Worm (Caenorhabditis elegans) whole organism, mixed stage, embryonic: ENCODE data around the gene pqn-62.

Source experiments
- M03D4.4 ChIP-seq: sonication (generic microtip); optimal IDR thresholded peaks from 2 replicates; lab custom pipeline; 2017; ENCODE audit warnings: mild to moderate bottlenecking, missing genetic modification characterization, missing compliant biosample characterization
- bed-3 ChIP-seq: fragments of 200-800 bp; sonication (Bioruptor generic); optimal IDR thresholded peaks from 3 replicates; lab custom pipeline; 2018; ENCODE audit warnings: mild to moderate bottlenecking, missing genetic modification characterization, moderate library complexity, missing compliant biosample characterization
- ceh-43 ChIP-seq: fragments of 200-800 bp; sonication (Bioruptor generic); optimal IDR thresholded peaks from 2 replicates; lab custom pipeline; 2018; ENCODE audit warnings: mild to moderate bottlenecking, missing genetic modification characterization, moderate library complexity, missing compliant biosample characterization
- ces-1 ChIP-seq: fragments of 150-350 bp; optimal IDR thresholded peaks from 2 replicates; lab custom pipeline; 2014; ENCODE audit warnings: missing biosample characterization, missing genetic modification reagents, missing genetic modification characterization
- flh-1 ChIP-seq: fragments of 200-800 bp; sonication (Bioruptor generic); optimal IDR thresholded peaks from 2 replicates; lab custom pipeline; 2018; ENCODE audit warnings: mild to moderate bottlenecking, missing genetic modification characterization, moderate library complexity, missing compliant biosample characterization
- ham-2 ChIP-seq: fragments of 200-800 bp; sonication (Bioruptor generic); optimal IDR thresholded peaks from 2 replicates; lab custom pipeline; 2018; ENCODE audit warnings: mild to moderate bottlenecking, missing genetic modification characterization, missing compliant biosample characterization
- hlh-1 ChIP-seq: fragments of 150-350 bp; optimal IDR thresholded peaks from 2 replicates; lab custom pipeline; 2014; ENCODE audit warnings: missing biosample characterization, missing genetic modification reagents, missing genetic modification characterization
- lin-13 ChIP-seq: fragments of 150-350 bp; optimal IDR thresholded peaks from 2 replicates; lab custom pipeline; 2014; ENCODE audit warnings: missing biosample characterization, missing genetic modification characterization
- lin-32 ChIP-seq: fragments of 200-800 bp; sonication (Bioruptor generic); optimal IDR thresholded peaks from 2 replicates; lab custom pipeline; 2018; ENCODE audit warnings: mild to moderate bottlenecking, missing genetic modification characterization, missing compliant biosample characterization
- lsy-2 ChIP-seq: fragments of 150-350 bp; optimal IDR thresholded peaks from 2 replicates; lab custom pipeline; 2014; ENCODE audit warnings: missing biosample characterization, missing genetic modification characterization
- mab-5 ChIP-seq: fragments of 150-350 bp; optimal IDR thresholded peaks from 2 replicates; lab custom pipeline; 2014; ENCODE audit warnings: missing biosample characterization, missing genetic modification characterization
- mep-1 ChIP-seq: fragments of 150-350 bp; optimal IDR thresholded peaks from 2 replicates; lab custom pipeline; 2017; ENCODE audit warnings: missing biosample characterization, missing genetic modification reagents, missing genetic modification characterization, inconsistent platforms
- mls-2 ChIP-seq: sonication (generic microtip); optimal IDR thresholded peaks from 2 replicates; lab custom pipeline; 2016; ENCODE audit warnings: mild to moderate bottlenecking, missing genetic modification characterization, moderate library complexity, missing compliant biosample characterization
- nhr-12 ChIP-seq: fragments of 150-350 bp; optimal IDR thresholded peaks from 2 replicates; lab custom pipeline; 2014; ENCODE audit warnings: missing biosample characterization, missing genetic modification characterization
- nhr-2 ChIP-seq: fragments of 150-350 bp; optimal IDR thresholded peaks from 2 replicates; lab custom pipeline; 2014; ENCODE audit warnings: missing biosample characterization, missing genetic modification characterization
- nhr-237 ChIP-seq: fragments of 150-350 bp; optimal IDR thresholded peaks from 2 replicates; lab custom pipeline; 2014; ENCODE audit warnings: missing biosample characterization, missing genetic modification characterization
- nhr-76 ChIP-seq: sonication (generic microtip); optimal IDR thresholded peaks from 2 replicates; lab custom pipeline; 2017; ENCODE audit warnings: missing biosample characterization, missing genetic modification characterization
- pha-4 ChIP-seq: fragments of 150-350 bp; optimal IDR thresholded peaks from 2 replicates; lab custom pipeline; 2018; ENCODE audit warnings: missing biosample characterization, missing genetic modification reagents, missing genetic modification characterization
- sem-2 ChIP-seq: fragments of 200-800 bp; sonication (Bioruptor generic); optimal IDR thresholded peaks from 2 replicates; lab custom pipeline; 2018; ENCODE audit warnings: mild to moderate bottlenecking, missing genetic modification characterization, missing compliant biosample characterization
- sptf-1 ChIP-seq: sonication (generic microtip); optimal IDR thresholded peaks from 2 replicates; lab custom pipeline; 2017; ENCODE audit warnings: mild to moderate bottlenecking, missing genetic modification characterization, moderate library complexity, missing compliant biosample characterization
- unc-120 ChIP-seq: sonication (generic microtip); optimal IDR thresholded peaks from 2 replicates; lab custom pipeline; 2017; ENCODE audit warnings: missing genetic modification characterization, missing compliant biosample characterization; ENCODE audit not compliant: poor library complexity, severe bottlenecking
- unc-39 ChIP-seq: fragments of 150-350 bp; optimal IDR thresholded peaks from 2 replicates; lab custom pipeline; 2014; ENCODE audit warnings: missing biosample characterization, missing genetic modification characterization
- unc-62 ChIP-seq: fragments of 150-350 bp; optimal IDR thresholded peaks from 2 replicates; lab custom pipeline; 2014; ENCODE audit warnings: missing biosample characterization, missing genetic modification reagents, missing genetic modification characterization
- zip-8 ChIP-seq: fragments of 150-350 bp; optimal IDR thresholded peaks from 2 replicates; lab custom pipeline; 2014; ENCODE audit warnings: missing biosample characterization, missing genetic modification characterization
- ztf-11 ChIP-seq: fragments of 150-350 bp; optimal IDR thresholded peaks from 2 replicates; lab custom pipeline; 2014; ENCODE audit warnings: missing biosample characterization, missing genetic modification characterization

The pqn-62 gene

DNA sequence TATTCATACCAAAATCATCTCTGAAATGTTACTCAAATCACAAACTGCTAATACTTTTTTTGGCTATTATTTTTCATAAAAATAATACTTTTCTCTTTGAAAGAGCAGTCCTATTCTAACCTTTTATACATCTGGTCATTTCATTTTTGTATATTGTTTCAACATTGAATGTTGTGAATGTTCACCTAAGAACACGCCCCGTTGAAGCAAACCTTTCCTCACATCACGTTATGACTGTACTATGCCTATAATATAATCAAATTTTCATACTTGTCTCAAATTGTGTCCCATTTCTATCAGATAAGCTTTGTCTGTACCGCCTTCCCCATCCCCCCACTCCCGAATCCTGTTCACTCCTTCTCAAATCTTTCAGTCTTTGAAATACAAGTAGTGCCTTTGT, 22.4 kb downstream of the pqn-62 start:
- no peak for TF ChIP-seq nhr-237 (tag; lab: Kevin White, UChicago)
- TF ChIP-seq, all 35 proteins: peak for 0

DNA sequence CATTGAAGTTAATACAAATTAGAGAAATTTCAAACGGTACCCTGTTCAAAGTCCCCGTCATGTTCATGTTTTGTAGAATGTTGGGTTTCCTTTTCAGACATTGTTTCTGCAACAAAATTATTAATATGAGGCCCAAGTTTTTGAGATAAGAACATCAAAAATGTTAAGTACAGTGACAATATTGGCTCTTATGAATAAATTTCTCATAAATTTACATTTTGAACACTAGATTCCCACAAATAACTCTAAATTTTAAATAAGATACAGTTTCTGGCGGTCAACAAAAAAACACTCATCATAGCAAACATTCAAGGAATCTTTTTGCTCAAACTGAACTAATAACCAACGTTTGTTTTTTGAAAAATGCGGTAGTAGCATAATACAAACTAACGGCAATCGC, 30.4 kb downstream of the pqn-62 start, which contains the start of gene H28G03.3:
Gene H28G03.3, minus strand, starts transcription at position 101 of the 400 bp plus-strand sequence.
- no peak for TF ChIP-seq zip-8 (tag; lab: Kevin White, UChicago)
- TF ChIP-seq nhr-2 (tag; lab: Kevin White, UChicago), result no peak
- no peak for TF ChIP-seq mab-5 (tag; lab: Kevin White, UChicago)
- TF ChIP-seq nhr-76, result no peak
- TF ChIP-seq M03D4.4 (tag; lab: Kevin White, UChicago), result no peak
- no peak for TF ChIP-seq mep-1 (tag; lab: Kevin White, UChicago)
- TF ChIP-seq sptf-1 (tag; lab: Kevin White, UChicago), result no peak
- no peak for TF ChIP-seq ztf-11 (tag; lab: Kevin White, UChicago)
- TF ChIP-seq lin-13 (tag; lab: Kevin White, UChicago), result no peak
- TF ChIP-seq unc-62 (GFP tag; lab: Kevin White, UChicago), result no peak
- no peak for TF ChIP-seq ham-2 (GFP tag; lab: Kevin White, UChicago)
- TF ChIP-seq ceh-43 (GFP tag; lab: Kevin White, UChicago), result no peak
- TF ChIP-seq unc-120 (tag; lab: Kevin White, UChicago), result no peak
- TF ChIP-seq bed-3 (GFP tag; lab: Kevin White, UChicago), result no peak
- no peak for TF ChIP-seq mls-2 (tag; lab: Kevin White, UChicago)
- TF ChIP-seq nhr-12 (tag; lab: Kevin White, UChicago), result no peak
- no peak for TF ChIP-seq lin-32 (GFP tag; lab: Kevin White, UChicago)
- no peak for TF ChIP-seq pha-4

ce11 chrX:5238246-5238645, 42.3 kb downstream of the pqn-62 start:
- TF ChIP-seq mls-2 (tag; lab: Kevin White, UChicago) (no peak), lin-32 (GFP tag; lab: Kevin White, UChicago) (no peak), M03D4.4 (tag; lab: Kevin White, UChicago) (no peak), lin-13 (tag; lab: Kevin White, UChicago) (no peak), unc-39 (tag; lab: Kevin White, UChicago) (no peak), hlh-1 (tag; lab: Kevin White, UChicago) (no peak)

ce11 chrX:5243382-5243979, 47.6 kb downstream of the pqn-62 start, which contains the start of gene mtm-5:
mtm-5 (minus strand) TSS chrX:5243408.
- TF ChIP-seq lin-32 (GFP tag; lab: Kevin White, UChicago), result peak; percentile 79
- TF ChIP-seq ham-2 (GFP tag; lab: Kevin White, UChicago), result no peak
- no peak for TF ChIP-seq nhr-237 (tag; lab: Kevin White, UChicago)
- peak; percentile 78 for TF ChIP-seq ces-1 (GFP tag; lab: Kevin White, UChicago)

DNA sequence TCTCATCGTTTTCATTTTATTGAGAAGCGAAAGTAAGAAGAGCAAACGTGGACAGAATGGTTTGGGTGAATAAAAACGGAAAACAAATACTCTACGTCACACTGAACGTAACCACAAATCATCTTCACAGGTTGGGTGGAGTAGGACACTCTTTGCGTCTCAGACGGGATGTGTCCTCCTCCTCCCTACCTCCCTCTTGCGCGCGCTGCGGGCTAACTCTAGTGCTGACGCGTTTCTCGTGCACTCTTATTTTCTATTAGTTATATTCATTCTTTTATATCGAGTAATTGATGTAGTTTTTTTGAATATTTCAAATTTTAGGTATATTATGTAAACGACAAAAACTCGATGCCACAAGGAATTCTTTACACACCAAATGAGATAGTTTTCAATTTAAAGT, 48.1 kb downstream of the pqn-62 start, which contains the start of gene Y34B4A.7:
Gene Y34B4A.7, plus strand, starts transcription at position 297 of the 400 bp plus-strand sequence.
- TF ChIP-seq hlh-1 (tag; lab: Kevin White, UChicago) (peak; percentile 28), mep-1 (tag; lab: Kevin White, UChicago) (peak; percentile 23), lsy-2 (tag; lab: Kevin White, UChicago) (peak; percentile 39), pha-4 (peak; percentile 51), lin-13 (tag; lab: Kevin White, UChicago) (peak; percentile 76), zip-8 (tag; lab: Kevin White, UChicago) (no peak), sem-2 (no peak), unc-120 (tag; lab: Kevin White, UChicago) (no peak), ces-1 (GFP tag; lab: Kevin White, UChicago) (no peak), sptf-1 (tag; lab: Kevin White, UChicago) (peak; percentile 6)

ce11 chrX:5248754-5249153, 52.8 kb downstream of the pqn-62 start:
- TF ChIP-seq nhr-237 (tag; lab: Kevin White, UChicago) (no peak), zip-8 (tag; lab: Kevin White, UChicago) (peak; percentile 69)

DNA sequence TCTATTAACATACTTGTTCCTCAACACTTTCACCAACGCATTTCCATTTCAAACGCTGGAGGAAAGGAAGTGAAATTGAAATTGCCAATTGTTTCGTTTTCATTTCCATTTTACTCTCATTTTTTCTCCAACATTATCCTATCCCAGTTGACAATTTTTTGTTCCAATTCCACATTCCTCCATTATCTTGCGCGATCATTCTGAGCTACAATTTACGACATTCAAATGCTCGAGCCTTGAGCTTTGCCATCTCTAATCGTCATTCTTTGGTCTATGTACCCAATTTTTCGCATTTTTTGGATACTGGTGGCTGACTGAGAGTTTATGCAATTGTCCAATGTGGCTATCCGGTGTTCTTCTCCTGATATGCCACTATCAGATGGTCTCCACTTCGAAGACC, 53.7 kb downstream of the pqn-62 start, which contains the start of gene Y34B4A.10:
Gene Y34B4A.10, plus strand, starts transcription at position 301 of the 400 bp plus-strand sequence.
- TF ChIP-seq flh-1 (GFP tag; lab: Kevin White, UChicago) (no peak), zip-8 (tag; lab: Kevin White, UChicago) (no peak), mls-2 (tag; lab: Kevin White, UChicago) (no peak), ces-1 (GFP tag; lab: Kevin White, UChicago) (no peak), ztf-11 (tag; lab: Kevin White, UChicago) (no peak), sptf-1 (tag; lab: Kevin White, UChicago) (no peak), unc-62 (GFP tag; lab: Kevin White, UChicago) (no peak), pha-4 (no peak)
